Comparison of ENCODE assay signal across 1 worm cellular context in genomic region chrX:6456567-6456966, ce11.
TF ChIP-seq lines count a peak whose summit lies in the region.

pept-1 (plus strand) TSS chrX:6456872.

TF ChIP-seq in whole organism, L4 larva, 104 proteins besides CTCF, POLR2A, EP300 and RAD21 (continued from another document):
- TF ChIP-seq lin-15B (tag; optimal IDR thresholded peaks at IDR 0.05; lab: Kevin White, UChicago) (no peak), ztf-11 (tag; optimal IDR thresholded peaks at IDR 0.05; lab: Kevin White, UChicago) (no peak), nhr-102 (tag; optimal IDR thresholded peaks at IDR 0.05; lab: Kevin White, UChicago) (peak; percentile 9), fkh-10 (GFP tag; optimal IDR thresholded peaks at IDR 0.05; lab: Kevin White, UChicago) (no peak), mxl-3 (GFP tag; optimal IDR thresholded peaks at IDR 0.05; lab: Kevin White, UChicago) (peak; percentile 17), Y5F2A.4 (GFP tag; optimal IDR thresholded peaks at IDR 0.05; lab: Kevin White, UChicago) (no peak), T20F7.1 (GFP tag; optimal IDR thresholded peaks at IDR 0.05; lab: Kevin White, UChicago) (no peak), hlh-30 (tag; optimal IDR thresholded peaks at IDR 0.05; lab: Kevin White, UChicago; ENCODE audit: insufficient read depth) (no peak), lin-13 (GFP tag; optimal IDR thresholded peaks at IDR 0.05; lab: Kevin White, UChicago) (no peak), rbr-2 (tag; optimal IDR thresholded peaks at IDR 0.05; lab: Kevin White, UChicago) (no peak), spr-1 (tag; optimal IDR thresholded peaks at IDR 0.05; lab: Kevin White, UChicago) (no peak), egl-27 (tag; optimal IDR thresholded peaks at IDR 0.05; lab: Kevin White, UChicago) (no peak), nhr-25 (tag; optimal IDR thresholded peaks at IDR 0.05; lab: Kevin White, UChicago; ENCODE audit: borderline replicate concordance, insufficient read depth) (no peak), snpc-4 (tag; optimal IDR thresholded peaks at IDR 0.05; lab: Kevin White, UChicago) (no peak), lir-3 (tag; optimal IDR thresholded peaks at IDR 0.05; lab: Kevin White, UChicago) (no peak), hmg-1.1 (GFP tag; IDR thresholded peaks at IDR 0.05; lab: Robert Waterston, UW) (no peak), fos-1 (tag; optimal IDR thresholded peaks at IDR 0.05; lab: Kevin White, UChicago) (no peak), nhr-76 (tag; optimal IDR thresholded peaks at IDR 0.05; lab: Kevin White, UChicago) (no peak), ceh-82 (tag; optimal IDR thresholded peaks at IDR 0.05; lab: Kevin White, UChicago) (no peak), duxl-1 (tag; optimal IDR thresholded peaks at IDR 0.05; lab: Kevin White, UChicago; ENCODE audit: poor library complexity) (no peak), skn-1 (tag; optimal IDR thresholded peaks at IDR 0.05; lab: Kevin White, UChicago) (no peak), madf-9 (GFP tag; conservative IDR thresholded peaks at IDR 0.05; lab: Robert Waterston, UW) (no peak), unc-62 (GFP tag; optimal IDR thresholded peaks at IDR 0.05 in 1 of 2; lab: Kevin White, UChicago) (no peak), unc-62 (tag; optimal IDR thresholded peaks at IDR 0.05; lab: Kevin White, UChicago) (no peak)
